Worm (Caenorhabditis elegans): ENCODE measurements around the gene mdt-15.

- TF ChIP-seq ama-1 (optimal IDR thresholded peaks at IDR 0.05) = no peak
- TF ChIP-seq flt-1 (GFP tag; IDR thresholded peaks at IDR 0.05) = no peak
- no peak for TF ChIP-seq tbx-37 (GFP tag; conservative IDR thresholded peaks at IDR 0.05)
- TF ChIP-seq ceh-36 (tag; optimal IDR thresholded peaks at IDR 0.05) = no peak
- TF ChIP-seq F13C5.2 (tag; optimal IDR thresholded peaks at IDR 0.05) = no peak
- no peak for TF ChIP-seq B0310.2 (tag; optimal IDR thresholded peaks at IDR 0.05)
Measured at ce11 chrIII:5824450-5824972, 9.0 kb downstream of the mdt-15 start.
